Worm (Caenorhabditis elegans): ENCODE results near the gene F43C11.6.
A peak's percentile ranks its signal among the peaks of the same experiment; 100 is the strongest.

F43C11.6 gene

ce11 chrII:2335572-2335971 is 6.7 kb upstream of the F43C11.6 start, which contains the start of gene F43C11.7 (continued):
- TF ChIP-seq Y105C5A.15 (GFP tag; IDR thresholded peaks at IDR 0.05), result no peak

DNA sequence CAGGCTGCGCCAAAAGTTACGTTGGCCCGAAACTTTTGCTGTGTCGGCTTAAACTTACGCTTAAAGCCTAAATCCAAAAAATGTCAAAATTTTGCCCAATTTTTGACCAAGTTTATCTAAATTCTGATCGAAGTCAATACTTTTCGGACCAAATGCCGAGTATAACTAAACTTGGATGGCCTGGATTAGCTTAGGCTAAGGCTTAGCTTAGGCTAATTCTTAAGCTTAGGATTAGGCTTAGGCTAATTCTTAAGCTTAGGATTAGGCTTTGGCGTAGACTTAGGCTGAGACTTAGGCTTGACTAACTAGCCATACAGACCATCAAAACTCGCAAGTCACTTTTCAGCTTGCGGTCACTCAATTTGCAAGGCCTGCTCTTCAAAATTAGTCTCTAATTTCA is 6.1 kb upstream of the F43C11.6 start:
- peak in 1 of 2 experiments; percentile 19 for TF ChIP-seq unc-62 (GFP tag; optimal IDR thresholded peaks at IDR 0.05 in 1 of 2)
- no peak for TF ChIP-seq unc-62 (tag; optimal IDR thresholded peaks at IDR 0.05)
- no peak for TF ChIP-seq snpc-1.2 (GFP tag; IDR thresholded peaks at IDR 0.05)

DNA sequence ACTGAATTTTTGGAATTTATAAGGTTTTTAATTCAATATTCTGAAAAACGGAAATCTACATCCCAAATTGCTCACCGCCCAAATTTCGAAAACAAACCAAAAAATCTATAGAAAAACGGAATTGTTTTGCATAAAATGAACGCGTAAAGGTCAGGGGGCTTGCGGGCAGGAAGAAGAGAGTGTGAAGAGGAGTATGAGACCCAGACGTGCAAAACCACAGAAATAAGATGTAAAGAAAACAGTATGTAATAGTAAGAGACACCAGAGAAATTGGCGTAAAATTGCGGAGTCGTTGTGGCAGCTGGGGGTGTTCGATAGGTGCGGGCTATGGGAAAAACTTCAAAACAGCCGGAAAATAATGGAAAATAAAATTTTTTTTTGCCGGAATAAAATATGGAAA is 1.3 kb upstream of the F43C11.6 start:
- TF ChIP-seq mes-2 (tag; optimal IDR thresholded peaks at IDR 0.05; ENCODE audit: poor library complexity, severe bottlenecking), result peak; percentile 12
- TF ChIP-seq zfp-3 (GFP tag; conservative IDR thresholded peaks at IDR 0.05), result no peak
- TF ChIP-seq hmg-1.1 (GFP tag; IDR thresholded peaks at IDR 0.05), result 0 out of 2 replicates have a peak, but pooled peaks have one; percentile 23
- TF ChIP-seq hlh-30 (tag; optimal IDR thresholded peaks at IDR 0.05; ENCODE audit: insufficient read depth), result peak; percentile 22
- TF ChIP-seq pqm-1 (tag; optimal IDR thresholded peaks at IDR 0.05), result no peak
- TF ChIP-seq R02D3.7 (tag; optimal IDR thresholded peaks at IDR 0.05), result peak; percentile 23
- peak in 1 of 2 experiments; percentile 38 for TF ChIP-seq lsy-2 (tag; optimal IDR thresholded peaks at IDR 0.05)
- TF ChIP-seq daf-16 (GFP tag; optimal IDR thresholded peaks at IDR 0.05), result no peak
- peak; percentile 17 for TF ChIP-seq daf-16 (tag; optimal IDR thresholded peaks at IDR 0.05)
- peak; percentile 76 for TF ChIP-seq aha-1 (tag)
- TF ChIP-seq lin-29 (GFP tag; IDR thresholded peaks at IDR 0.05), result no peak

DNA sequence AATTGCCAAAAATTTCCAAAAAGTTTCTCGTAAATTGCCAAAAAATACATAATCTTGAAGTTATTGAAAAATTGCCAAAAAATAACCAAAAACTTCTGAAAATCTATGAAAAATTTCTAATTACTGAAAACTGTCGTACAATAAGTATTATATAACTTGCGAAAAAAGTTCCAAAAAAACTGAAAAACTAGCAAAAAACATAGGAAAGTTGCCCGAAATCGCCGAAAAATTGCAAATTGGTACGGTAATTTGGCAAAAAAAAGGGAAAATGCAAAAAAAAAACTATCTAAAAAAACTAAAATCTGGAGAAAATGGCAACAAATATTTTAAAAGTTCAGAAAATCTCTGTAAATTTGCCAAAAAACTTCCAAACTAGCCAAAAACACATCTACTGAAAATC is 714 bp upstream of the F43C11.6 start, which contains the start of gene enri-1:
enri-1 (minus strand) TSS at position 101 of the 400 bp plus-strand sequence.
- TF ChIP-seq lin-38 (GFP tag; IDR thresholded peaks at IDR 0.05) (no peak), ceh-82 (tag; optimal IDR thresholded peaks at IDR 0.05) (no peak), lin-13 (GFP tag; optimal IDR thresholded peaks at IDR 0.05) (no peak), lin-29 (GFP tag; IDR thresholded peaks at IDR 0.05) (no peak), daf-16 (GFP tag; optimal IDR thresholded peaks at IDR 0.05) (no peak), daf-16 (tag; optimal IDR thresholded peaks at IDR 0.05) (no peak), snpc-4 (tag; optimal IDR thresholded peaks at IDR 0.05) (no peak), ceh-32 (tag; optimal IDR thresholded peaks at IDR 0.05; ENCODE audit: poor library complexity) (no peak), R02D3.7 (tag; optimal IDR thresholded peaks at IDR 0.05) (no peak), daf-12 (tag; optimal IDR thresholded peaks at IDR 0.05) (no peak), lin-1 (GFP tag; IDR thresholded peaks at IDR 0.05) (no peak)

- no peak for TF ChIP-seq Y5F2A.4 (GFP tag; optimal IDR thresholded peaks at IDR 0.05)
These were observed 4.4 kb downstream of the F43C11.6 start, which contains the start of gene F43C11.4 for ce11 chrII:2346672-2347071. Gene F43C11.4 (plus strand): TSS chrII:2346972.

- TF ChIP-seq pqm-1 (tag; optimal IDR thresholded peaks at IDR 0.05) (no peak), lin-29 (GFP tag; IDR thresholded peaks at IDR 0.05) (no peak), Y75B8A.6 (GFP tag; IDR thresholded peaks at IDR 0.05) (no peak), dmd-9 (GFP tag; IDR thresholded peaks at IDR 0.05) (no peak), lin-38 (GFP tag; IDR thresholded peaks at IDR 0.05) (no peak), F26F4.8 (GFP tag; conservative IDR thresholded peaks at IDR 0.05) (no peak), daf-8 (GFP tag; IDR thresholded peaks at IDR 0.05) (no peak)
These were observed 10.3 kb downstream of the F43C11.6 start, which contains the start of gene F43C11.10 for ce11 chrII:2352546-2352945. Gene F43C11.10 (minus strand): TSS chrII:2352646.

ce11 chrII:2353012-2353411 is 10.8 kb downstream of the F43C11.6 start, which contains the start of gene F43C11.3:
Gene F43C11.3 (plus strand): TSS chrII:2353312.
- TF ChIP-seq nhr-28 (tag; optimal IDR thresholded peaks at IDR 0.05) (peak; percentile 43), nhr-77 (tag; optimal IDR thresholded peaks at IDR 0.05) (no peak), hlh-11 (tag; optimal IDR thresholded peaks at IDR 0.05) (no peak)

Measured in whole organism, L4 larva.